Fruit fly (Drosophila melanogaster): ENCODE data around the gene pros.

DNA sequence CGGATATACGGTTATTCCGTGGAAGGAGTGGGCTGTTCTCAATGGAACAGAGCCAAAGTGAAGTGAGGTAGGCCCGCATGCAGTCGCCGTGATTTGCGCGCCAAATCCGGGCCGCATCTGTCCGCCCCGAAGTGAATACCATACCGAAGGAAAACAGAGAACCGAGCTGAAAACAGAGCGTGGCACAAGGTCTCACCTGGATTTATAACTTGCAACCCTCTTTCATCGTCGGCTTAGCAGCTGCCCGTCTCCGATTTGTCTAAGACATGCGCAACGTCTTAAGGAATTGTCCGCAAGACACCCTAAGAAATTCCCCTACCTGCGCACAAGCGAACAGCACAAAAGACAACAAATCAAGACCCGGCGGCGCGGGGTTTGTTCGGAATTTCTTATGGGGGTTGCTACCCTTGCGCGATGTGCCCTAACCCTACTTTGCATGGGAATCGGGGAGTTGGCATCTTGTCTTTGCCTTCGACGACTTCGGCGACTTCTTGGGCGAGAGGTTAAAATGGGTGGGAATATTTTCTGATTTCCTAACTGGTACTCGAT lies 50.4 kb downstream of the pros start:
- TF ChIP-seq CG8159 (tag; optimal IDR thresholded peaks at IDR 0.05) (no peak), CG14655 (GFP tag; optimal IDR thresholded peaks at IDR 0.05) (no peak), CG13204 (GFP tag; optimal IDR thresholded peaks at IDR 0.05) (no peak), CG8301 (tag; optimal IDR thresholded peaks at IDR 0.05) (no peak), CG9948 (tag; optimal IDR thresholded peaks at IDR 0.05) (no peak), Pif1A (GFP tag; optimal IDR thresholded peaks at IDR 0.05) (no peak), CG15710 (tag; optimal IDR thresholded peaks at IDR 0.05) (no peak), EcR (GFP tag; optimal IDR thresholded peaks at IDR 0.05) (no peak), CG34367 (tag; optimal IDR thresholded peaks at IDR 0.05) (no peak), CG10348 (GFP tag; IDR thresholded peaks at IDR 0.05) (no peak), Ets98B (GFP tag; IDR thresholded peaks at IDR 0.05) (no peak), fd96Ca (GFP tag; IDR thresholded peaks at IDR 0.05) (no peak), CG12605 (GFP tag; IDR thresholded peaks at IDR 0.05) (no peak)
